Worm (Caenorhabditis elegans): ENCODE measurements around the gene glc-1.

DNA sequence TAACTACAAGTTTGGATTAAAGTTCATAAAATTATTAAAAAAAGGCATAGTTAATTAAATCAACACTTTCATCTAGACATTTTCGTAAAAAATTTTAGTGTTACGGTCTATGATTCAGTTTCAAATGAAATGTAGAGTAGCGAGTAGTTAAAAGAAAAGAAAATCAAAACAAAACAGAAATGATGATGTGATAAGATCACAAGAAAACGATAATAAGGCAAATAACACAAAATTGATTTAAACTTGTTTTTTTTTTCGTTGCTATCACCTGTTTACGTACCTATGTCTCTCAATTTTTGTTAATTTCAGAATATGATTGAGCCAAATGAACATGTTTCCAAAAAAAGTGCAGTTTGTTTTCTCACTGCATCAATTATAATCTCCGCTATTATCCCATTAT is 10.5 kb downstream of the glc-1 start, which contains the start of the genes F21H7.2 and F21H7.12:
- TF ChIP-seq snpc-4 (tag; optimal IDR thresholded peaks at IDR 0.05) (no peak), ceh-82 (tag; optimal IDR thresholded peaks at IDR 0.05) (no peak)

Data from whole organism, L3 larva.